Worm (Caenorhabditis elegans): ENCODE results near the gene unc-45.

ce11 chrIII:513360-513759 lies 22.0 kb downstream of the unc-45 start:
- TF ChIP-seq dao-5 (tag; optimal IDR thresholded peaks at IDR 0.05), result no peak
- no peak for TF ChIP-seq W03F9.2 (tag; optimal IDR thresholded peaks at IDR 0.05)

All from whole organism, L4/young adult.